Fruit fly (Drosophila melanogaster): ENCODE data around the gene CG17260.
A peak's percentile ranks its signal among the peaks of the same experiment; 100 is the strongest.

Gene CG17260

dm6 chr2L:3003399-3003798 lies 33.6 kb upstream of the CG17260 start (continued):
- TF ChIP-seq Dek (tag; optimal IDR thresholded peaks at IDR 0.05) (peak; percentile 28), NK7.1 (GFP tag; optimal IDR thresholded peaks at IDR 0.05) (no peak), bbx (GFP tag; IDR thresholded peaks at IDR 0.05; ENCODE audit: partially characterized antibody) (no peak), ci (GFP tag; IDR thresholded peaks at IDR 0.05) (peak; percentile 71), CG11247 (GFP tag; IDR thresholded peaks at IDR 0.05) (no peak), vfl (GFP tag; optimal IDR thresholded peaks at IDR 0.05) (no peak), nau (GFP tag; optimal IDR thresholded peaks at IDR 0.05) (peak; percentile 54), h (optimal IDR thresholded peaks at IDR 0.05) (no peak), CG4820 (GFP tag; optimal IDR thresholded peaks at IDR 0.05) (peak; percentile 12), CG10267 (tag; optimal IDR thresholded peaks at IDR 0.05) (peak; percentile 30), Fer3 (tag; optimal IDR thresholded peaks at IDR 0.05) (peak; percentile 33), Ets65A (GFP tag) (peak; percentile 82), her (GFP tag; optimal IDR thresholded peaks at IDR 0.05) (no peak), aop (GFP tag; IDR thresholded peaks at IDR 0.05) (no peak), br (optimal IDR thresholded peaks at IDR 0.05) (no peak), CG15269 (tag; optimal IDR thresholded peaks at IDR 0.05) (peak; percentile 59), ap (GFP tag; IDR thresholded peaks at IDR 0.05) (no peak), CG3847 (GFP tag; IDR thresholded peaks at IDR 0.05) (no peak), CG18262 (tag; optimal IDR thresholded peaks at IDR 0.05) (peak; percentile 63), psq (GFP tag; optimal IDR thresholded peaks at IDR 0.05) (no peak), stc (GFP tag; IDR thresholded peaks at IDR 0.05) (peak; percentile 67), nerfin-1 (tag; optimal IDR thresholded peaks at IDR 0.05) (peak; percentile 52), Rfx (GFP tag; IDR thresholded peaks at IDR 0.05) (no peak), CG11504 (tag; optimal IDR thresholded peaks at IDR 0.05) (peak; percentile 81), CG1024 (GFP tag; IDR thresholded peaks at IDR 0.05) (no peak), zf30C (GFP tag; optimal IDR thresholded peaks at IDR 0.05) (no peak), nmo (GFP tag; optimal IDR thresholded peaks at IDR 0.05) (peak; percentile 63), phol (tag; optimal IDR thresholded peaks at IDR 0.05) (peak; percentile 66), CG17829 (tag; optimal IDR thresholded peaks at IDR 0.05) (peak; percentile 27), unc-4 (GFP tag; IDR thresholded peaks at IDR 0.05; ENCODE audit: partially characterized antibody) (no peak), gce (GFP tag; IDR thresholded peaks at IDR 0.05) (0 out of 3 replicates have a peak, but pooled peaks have one; percentile 37), Adf1 (GFP tag; IDR thresholded peaks at IDR 0.05) (no peak), cg (GFP tag; optimal IDR thresholded peaks at IDR 0.05) (no peak), Mes4 (GFP tag; optimal IDR thresholded peaks at IDR 0.05) (no peak), Lhr (GFP tag; optimal IDR thresholded peaks at IDR 0.05) (peak; percentile 16), az2 (GFP tag; optimal IDR thresholded peaks at IDR 0.05) (peak; percentile 17), CG16815 (GFP tag; optimal IDR thresholded peaks at IDR 0.05) (no peak), NfI (GFP tag; optimal IDR thresholded peaks at IDR 0.05) (peak; percentile 26), Hr51 (GFP tag; optimal IDR thresholded peaks at IDR 0.05) (peak in 1 of 2 experiments; percentile 73), Stat92E (GFP tag; optimal IDR thresholded peaks at IDR 0.05) (no peak), CG15514 (GFP tag; optimal IDR thresholded peaks at IDR 0.05) (no peak), maf-S (GFP tag; optimal IDR thresholded peaks at IDR 0.05) (no peak), pan (optimal IDR thresholded peaks at IDR 0.05) (no peak), pan (GFP tag; optimal IDR thresholded peaks at IDR 0.05 in 1 of 2, IDR thresholded peaks at IDR 0.05 in 1 of 2) (peak in 1 of 2 experiments; percentile 50), peb (GFP tag; IDR thresholded peaks at IDR 0.05) (no peak), otp (GFP tag; IDR thresholded peaks at IDR 0.05) (peak; percentile 58; the same call in 1 of the 3 replicates), Vsx1 (GFP tag; optimal IDR thresholded peaks at IDR 0.05) (no peak), crp (GFP tag; optimal IDR thresholded peaks at IDR 0.05) (no peak), Ravus (GFP tag; IDR thresholded peaks at IDR 0.05) (no peak), CG3838 (GFP tag; optimal IDR thresholded peaks at IDR 0.05) (no peak), D (optimal IDR thresholded peaks at IDR 0.05) (no peak), D (GFP tag; optimal IDR thresholded peaks at IDR 0.05) (peak; percentile 57)

Data from whole organism, embryonic.